Fruit fly (Drosophila melanogaster): ENCODE data around the gene CG7550.
A peak's percentile ranks its signal among the peaks of the same experiment; 100 is the strongest.

DNA sequence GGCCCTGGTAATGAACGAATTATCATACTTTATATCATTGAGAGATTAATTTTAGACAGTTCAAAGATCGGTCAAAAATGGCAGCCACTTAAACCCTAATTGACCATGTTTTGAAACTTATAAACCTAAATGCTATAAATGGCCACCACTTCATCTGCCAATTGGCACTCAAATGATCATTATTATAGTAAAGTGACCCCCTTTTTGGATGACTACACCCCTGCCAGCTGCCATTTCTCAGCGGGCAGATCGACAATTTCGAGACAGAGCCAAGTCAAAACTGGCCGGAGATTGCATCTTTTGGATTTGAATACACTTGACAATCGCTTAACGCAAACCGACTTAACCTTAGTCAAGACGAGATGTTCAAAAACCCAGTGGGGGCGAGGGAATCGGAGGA lies 31.9 kb upstream of the CG7550 start:
- TF ChIP-seq Sox102F (GFP tag; optimal IDR thresholded peaks at IDR 0.05): no peak
- TF ChIP-seq fkh (GFP tag; optimal IDR thresholded peaks at IDR 0.05): no peak
- TF ChIP-seq acj6 (GFP tag; optimal IDR thresholded peaks at IDR 0.05): peak; percentile 28
- no peak for TF ChIP-seq CG6854 (GFP tag; optimal IDR thresholded peaks at IDR 0.05)

Measured in whole organism, prepupa.